Worm (Caenorhabditis elegans) whole organism, L4/young adult: ENCODE measurements around the gene zmp-5.

Experiments
- W03F9.2 ChIP-seq: fragments of 150-350 bp; optimal IDR thresholded peaks from 2 replicates; lab custom pipeline; 2014; ENCODE audit warnings: missing biosample characterization, missing genetic modification characterization
- dao-5 ChIP-seq: sonication (generic microtip); optimal IDR thresholded peaks from 2 replicates; lab custom pipeline; 2016; ENCODE audit warnings: missing genotype, missing genetic modification characterization, moderate library complexity, missing compliant biosample characterization
- him-1 ChIP-seq: sonication (generic microtip); optimal IDR thresholded peaks from 2 replicates; lab custom pipeline; 2016; ENCODE audit warnings: missing genotype, missing genetic modification reagents, missing genetic modification characterization, missing compliant biosample characterization

- TF ChIP-seq him-1 (tag; lab: Kevin White, UChicago) (no peak), dao-5 (tag; lab: Kevin White, UChicago) (no peak), W03F9.2 (no peak)
Measured at ce11 chrX:12691306-12691705, 44.4 kb downstream of the zmp-5 start, which contains the start of gene ugt-50.
